Fruit fly (Drosophila melanogaster) Kc167 (cell line): ENCODE results near the gene 825-Oak.

Source experiments
- Sin3A ChIP-seq: fragments of >200 bp; optimal IDR thresholded peaks from 2 replicates; lab custom pipeline; 2018; ENCODE audit warnings: missing external identifiers
- insv ChIP-seq: fragments of >200 bp; optimal IDR thresholded peaks from 3 replicates; lab custom pipeline; 2018; ENCODE audit warnings: missing external identifiers
- psq ChIP-seq: fragments of >200 bp; optimal IDR thresholded peaks from 2 replicates; lab custom pipeline; 2017; ENCODE audit warnings: missing external identifiers
- ttk ChIP-seq: sonication (Bioruptor generic); optimal IDR thresholded peaks from 2 replicates; lab custom pipeline; 2017; ENCODE audit warnings: missing external identifiers

- no peak for TF ChIP-seq psq
- TF ChIP-seq Sin3A, result no peak
- TF ChIP-seq insv (lab: Kevin White, UChicago), result no peak
- TF ChIP-seq ttk (lab: Kevin White, UChicago), result no peak
These were observed 11.0 kb upstream of the 825-Oak start for dm6 chr3L:19483007-19483406.
